Worm (Caenorhabditis elegans): Measurements from ENCODE around the gene C46E10.1.

C46E10.1 gene

ce11 chrII:3684487-3685067, 39.4 kb upstream of the C46E10.1 start:
- TF ChIP-seq snpc-4 (tag; optimal IDR thresholded peaks at IDR 0.05): no peak
- peak; percentile 77 for TF ChIP-seq zip-8 (tag; optimal IDR thresholded peaks at IDR 0.05)

DNA sequence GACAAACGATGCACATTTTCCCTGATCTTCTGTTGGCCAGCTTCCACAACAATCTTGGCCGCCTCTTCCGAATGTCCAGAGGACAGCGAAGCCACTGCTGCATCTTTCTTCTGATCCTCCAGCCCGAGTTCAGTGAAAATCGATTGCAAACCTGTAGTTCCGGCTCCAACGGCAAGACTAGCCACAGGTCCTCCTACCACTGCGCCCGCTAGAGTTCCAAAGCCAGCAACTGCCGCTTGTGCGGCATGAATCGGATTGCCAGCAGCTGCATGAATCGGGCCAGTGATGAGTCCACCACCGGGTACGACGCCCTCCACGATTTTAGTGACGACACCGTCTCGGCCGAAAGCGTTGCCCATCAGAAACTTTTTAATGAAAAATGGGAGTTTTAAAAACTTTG, 35.7 kb upstream of the C46E10.1 start, which contains the start of gene ifas-1:
TSS of gene ifas-1 (minus strand) at position 387 of the 400 bp plus-strand sequence.
- TF ChIP-seq ceh-39 (tag; optimal IDR thresholded peaks at IDR 0.05) (no peak), hlh-1 (tag; optimal IDR thresholded peaks at IDR 0.05) (no peak), mls-2 (tag; optimal IDR thresholded peaks at IDR 0.05) (no peak), nhr-2 (tag; optimal IDR thresholded peaks at IDR 0.05) (no peak), ceh-43 (GFP tag; optimal IDR thresholded peaks at IDR 0.05) (no peak), elt-1 (tag; optimal IDR thresholded peaks at IDR 0.05; ENCODE audit: borderline replicate concordance, insufficient read depth) (no peak)

ce11 chrII:3690646-3691045, 33.4 kb upstream of the C46E10.1 start, which contains the start of gene srx-101:
srx-101 (minus strand) TSS chrII:3690746.
- TF ChIP-seq lsy-2 (tag; optimal IDR thresholded peaks at IDR 0.05): no peak
- TF ChIP-seq snpc-4 (tag; optimal IDR thresholded peaks at IDR 0.05): no peak
- no peak for TF ChIP-seq mls-2 (tag; optimal IDR thresholded peaks at IDR 0.05)
- no peak for TF ChIP-seq ces-1 (GFP tag; optimal IDR thresholded peaks at IDR 0.05)
- TF ChIP-seq nhr-28 (tag; optimal IDR thresholded peaks at IDR 0.05): no peak
- no peak for TF ChIP-seq zip-8 (tag; optimal IDR thresholded peaks at IDR 0.05)
- TF ChIP-seq mab-5 (tag; optimal IDR thresholded peaks at IDR 0.05): no peak

DNA sequence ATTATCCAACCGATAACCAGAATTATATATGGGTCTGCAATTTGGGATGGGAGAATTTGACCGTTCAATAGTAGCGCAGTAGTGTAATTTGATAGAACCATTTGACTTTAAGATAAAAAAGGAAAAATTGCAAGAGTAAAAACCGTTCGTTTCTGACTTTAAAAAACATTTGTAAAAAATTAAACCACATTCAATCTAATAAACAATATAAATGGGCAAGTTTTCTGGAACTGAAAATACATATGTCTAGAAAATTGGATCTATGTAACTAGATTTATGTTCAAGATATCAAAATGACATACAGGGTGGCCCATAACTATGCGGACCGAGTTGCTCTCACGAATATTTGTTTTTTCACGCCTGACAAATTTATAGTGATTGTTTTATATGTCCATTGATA, 29.4 kb upstream of the C46E10.1 start, which contains the start of gene srx-102:
TSS of gene srx-102 (minus strand) at position 101 of the 400 bp plus-strand sequence.
- TF ChIP-seq lin-32 (GFP tag; optimal IDR thresholded peaks at IDR 0.05) (no peak), ceh-83 (GFP tag; optimal IDR thresholded peaks at IDR 0.05) (no peak), ceh-39 (tag; optimal IDR thresholded peaks at IDR 0.05) (no peak), elt-1 (tag; optimal IDR thresholded peaks at IDR 0.05; ENCODE audit: borderline replicate concordance, insufficient read depth) (no peak), unc-120 (tag; optimal IDR thresholded peaks at IDR 0.05; ENCODE audit: poor library complexity, severe bottlenecking) (no peak), unc-62 (GFP tag; optimal IDR thresholded peaks at IDR 0.05) (no peak), ceh-43 (GFP tag; optimal IDR thresholded peaks at IDR 0.05) (no peak), pha-4 (tag; optimal IDR thresholded peaks at IDR 0.05) (no peak), unc-39 (tag; optimal IDR thresholded peaks at IDR 0.05) (no peak), ham-2 (GFP tag; optimal IDR thresholded peaks at IDR 0.05) (no peak), nhr-2 (tag; optimal IDR thresholded peaks at IDR 0.05) (no peak), nhr-12 (tag; optimal IDR thresholded peaks at IDR 0.05) (no peak), drap-1 (GFP tag; optimal IDR thresholded peaks at IDR 0.05) (no peak), hlh-1 (tag; optimal IDR thresholded peaks at IDR 0.05) (no peak), elt-3 (tag; optimal IDR thresholded peaks at IDR 0.05) (no peak), cnd-1 (tag; optimal IDR thresholded peaks at IDR 0.05) (no peak), blmp-1 (tag; optimal IDR thresholded peaks at IDR 0.05) (no peak), M03D4.4 (tag; optimal IDR thresholded peaks at IDR 0.05) (no peak), tbx-8 (GFP tag; optimal IDR thresholded peaks at IDR 0.05) (no peak), ces-1 (GFP tag; optimal IDR thresholded peaks at IDR 0.05) (no peak)

DNA sequence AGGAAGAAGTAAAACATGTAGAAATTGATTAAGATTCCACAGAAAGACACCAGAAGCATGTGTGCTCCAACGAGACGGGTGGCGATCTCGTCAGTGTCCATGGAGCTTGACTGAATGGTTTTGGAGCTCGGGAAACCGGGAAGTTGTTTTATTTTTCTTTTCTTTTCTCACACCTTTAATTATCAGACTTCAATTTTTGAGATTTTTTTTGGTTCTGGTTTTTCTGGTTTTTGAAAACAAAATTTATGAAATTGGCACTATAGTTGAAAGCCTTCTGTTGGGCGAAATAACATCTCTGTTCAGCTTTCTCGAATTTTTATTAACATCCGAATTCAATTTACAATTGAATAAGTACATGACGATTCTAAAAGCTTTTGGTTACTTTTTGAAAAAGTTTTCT, 24.4 kb upstream of the C46E10.1 start, which contains the start of gene srx-104:
TSS of gene srx-104 (minus strand) at position 101 of the 400 bp plus-strand sequence.
- no peak for TF ChIP-seq lin-32 (GFP tag; optimal IDR thresholded peaks at IDR 0.05)
- TF ChIP-seq snpc-4 (tag; optimal IDR thresholded peaks at IDR 0.05): no peak
- no peak for TF ChIP-seq nhr-76 (tag; optimal IDR thresholded peaks at IDR 0.05)
- no peak for TF ChIP-seq elt-3 (tag; optimal IDR thresholded peaks at IDR 0.05)
- TF ChIP-seq lsy-2 (tag; optimal IDR thresholded peaks at IDR 0.05): no peak
- TF ChIP-seq sptf-1 (tag; optimal IDR thresholded peaks at IDR 0.05): no peak
- no peak for TF ChIP-seq ces-1 (GFP tag; optimal IDR thresholded peaks at IDR 0.05)
- no peak for TF ChIP-seq M03D4.4 (tag; optimal IDR thresholded peaks at IDR 0.05)

ce11 chrII:3701305-3701704, 22.7 kb upstream of the C46E10.1 start, which contains the start of gene srx-105:
srx-105 (minus strand) TSS chrII:3701405.
- TF ChIP-seq nhr-12 (tag; optimal IDR thresholded peaks at IDR 0.05) (no peak), snpc-4 (tag; optimal IDR thresholded peaks at IDR 0.05) (no peak), sem-2 (GFP tag; optimal IDR thresholded peaks at IDR 0.05) (no peak), cnd-1 (tag; optimal IDR thresholded peaks at IDR 0.05) (no peak), nhr-76 (tag; optimal IDR thresholded peaks at IDR 0.05) (no peak), mep-1 (tag; optimal IDR thresholded peaks at IDR 0.05) (no peak), sptf-1 (tag; optimal IDR thresholded peaks at IDR 0.05) (no peak), lin-32 (GFP tag; optimal IDR thresholded peaks at IDR 0.05) (no peak), zip-8 (tag; optimal IDR thresholded peaks at IDR 0.05) (no peak), M03D4.4 (tag; optimal IDR thresholded peaks at IDR 0.05) (no peak), ceh-83 (GFP tag; optimal IDR thresholded peaks at IDR 0.05) (no peak), unc-62 (GFP tag; optimal IDR thresholded peaks at IDR 0.05) (no peak), elt-3 (tag; optimal IDR thresholded peaks at IDR 0.05) (no peak), flh-1 (GFP tag; optimal IDR thresholded peaks at IDR 0.05) (no peak), lin-13 (tag; optimal IDR thresholded peaks at IDR 0.05) (no peak), ceh-39 (tag; optimal IDR thresholded peaks at IDR 0.05) (no peak), unc-39 (tag; optimal IDR thresholded peaks at IDR 0.05) (no peak)
